Fruit fly (Drosophila melanogaster) whole organism, embryonic: ENCODE data around the gene I-2.
A peak's percentile ranks its signal among the peaks of the same experiment; 100 is the strongest.

Experiments
- Antp ChIP-seq: fragments of 200-800 bp; sonication (Bioruptor generic); optimal IDR thresholded peaks from 3 replicates; lab custom pipeline; 2016; ENCODE audit warnings: missing biosample characterization, missing genetic modification characterization
- Atf-2 ChIP-seq: fragments of 200-800 bp; sonication (Bioruptor generic); optimal IDR thresholded peaks from 2 replicates; lab custom pipeline; 2016; ENCODE audit warnings: missing biosample characterization, missing genetic modification characterization
- C15 ChIP-seq: fragments of 200-800 bp; sonication (Bioruptor generic); IDR thresholded peaks from 3 replicates; pipeline ENCODE4 v1.3.6; 2022; ENCODE audit warnings: missing biosample characterization, missing genetic modification characterization
- CG10366 ChIP-seq: fragments of 200-800 bp; sonication (Bioruptor generic); IDR thresholded peaks from 2 replicates; pipeline ENCODE4 v1.3.6; 2022; ENCODE audit warnings: missing biosample characterization, missing genetic modification characterization
- CG10431 ChIP-seq: fragments of 200-800 bp; sonication (Bioruptor generic); optimal IDR thresholded peaks from 3 replicates; lab custom pipeline; 2018; ENCODE audit warnings: missing biosample characterization, mild to moderate bottlenecking, missing genetic modification characterization
- CG10565 ChIP-seq: fragments of 200-800 bp; sonication (Bioruptor generic); optimal IDR thresholded peaks from 3 replicates; lab custom pipeline; 2016; ENCODE audit warnings: missing biosample characterization, mild to moderate bottlenecking, missing genetic modification characterization
- CG12299 ChIP-seq: fragments of 200-800 bp; sonication (Bioruptor generic); optimal IDR thresholded peaks from 2 replicates; lab custom pipeline; 2018; ENCODE audit warnings: missing biosample characterization, mild to moderate bottlenecking, missing genetic modification characterization
- CG17385 ChIP-seq: fragments of 200-800 bp; sonication (Bioruptor generic); optimal IDR thresholded peaks from 3 replicates; lab custom pipeline; 2018; ENCODE audit warnings: missing biosample characterization, mild to moderate bottlenecking, missing genetic modification characterization
- CG18764 ChIP-seq: fragments of 200-800 bp; sonication (Bioruptor generic); optimal IDR thresholded peaks from 3 replicates; lab custom pipeline; 2016; ENCODE audit warnings: missing biosample characterization, missing genetic modification characterization
- CG3065 ChIP-seq: fragments of 200-800 bp; sonication (Bioruptor generic); optimal IDR thresholded peaks from 2 replicates; lab custom pipeline; 2016; ENCODE audit warnings: missing biosample characterization, missing genetic modification characterization
- CG4854 ChIP-seq: fragments of 200-800 bp; sonication (Bioruptor generic); optimal IDR thresholded peaks from 2 replicates; lab custom pipeline; 2016; ENCODE audit warnings: missing biosample characterization, missing genetic modification characterization, inconsistent platforms
- CG6683 ChIP-seq: fragments of 200-800 bp; sonication (Bioruptor generic); optimal IDR thresholded peaks from 2 replicates; lab custom pipeline; 2017; ENCODE audit warnings: missing biosample characterization, mild to moderate bottlenecking, missing genetic modification characterization, missing genetic modification reagents
- CG6689 ChIP-seq: fragments of 200-800 bp; sonication (Bioruptor generic); IDR thresholded peaks from 2 replicates; pipeline ENCODE4 v1.3.6; 2022; ENCODE audit warnings: missing biosample characterization, missing genetic modification characterization
- CG7271 ChIP-seq: fragments of 200-800 bp; sonication (Bioruptor generic); optimal IDR thresholded peaks from 2 replicates; lab custom pipeline; 2018; ENCODE audit warnings: missing biosample characterization, mild to moderate bottlenecking, missing genetic modification characterization, moderate library complexity
- CG7556 ChIP-seq: fragments of 200-800 bp; sonication (Bioruptor generic); optimal IDR thresholded peaks from 2 replicates; lab custom pipeline; 2017; ENCODE audit warnings: missing biosample characterization, mild to moderate bottlenecking, missing genetic modification characterization
- CG9215 ChIP-seq: fragments of 200-800 bp; sonication (Bioruptor generic); IDR thresholded peaks from 2 replicates; pipeline ENCODE4 v1.3.6; 2022; ENCODE audit warnings: missing biosample characterization, missing genetic modification characterization
- CkIIα-i1 ChIP-seq: fragments of 200-800 bp; sonication (Bioruptor generic); IDR thresholded peaks from 2 replicates; pipeline ENCODE4 v1.3.6; 2022; ENCODE audit warnings: missing biosample characterization, missing genetic modification characterization
- Dad ChIP-seq: fragments of 200-800 bp; sonication (Bioruptor generic); optimal IDR thresholded peaks from 3 replicates; lab custom pipeline; 2016; ENCODE audit warnings: missing biosample characterization, missing genetic modification characterization
- Dref ChIP-seq: fragments of 200-800 bp; sonication (Bioruptor generic); IDR thresholded peaks from 2 replicates; pipeline ENCODE4 v1.3.6; 2022; ENCODE audit warnings: missing biosample characterization, missing genetic modification characterization
- Drgx ChIP-seq: fragments of 200-800 bp; sonication (Bioruptor generic); IDR thresholded peaks from 2 replicates; pipeline ENCODE4 v1.3.6; 2022; ENCODE audit warnings: missing biosample characterization, missing genetic modification characterization
- Eip74EF ChIP-seq, 2 experiments: fragments of 200-800 bp in 1 of 2; fragments of >200 bp in 1 of 2; sonication (Bioruptor generic) in 1 of 2; optimal IDR thresholded peaks; 2 replicates each; lab custom pipeline; 2017 to 2019; ENCODE audit warnings: missing biosample characterization in 2 of 2, missing genetic modification characterization in 2 of 2, mild to moderate bottlenecking in 1 of 2, moderate library complexity in 1 of 2
- Fer1 ChIP-seq: fragments of 200-800 bp; sonication (Bioruptor generic); optimal IDR thresholded peaks from 2 replicates; lab custom pipeline; 2017; ENCODE audit warnings: missing biosample characterization, mild to moderate bottlenecking, missing genetic modification characterization
- Fer3 ChIP-seq: fragments of 200-800 bp; sonication (Bioruptor generic); optimal IDR thresholded peaks from 2 replicates; lab custom pipeline; 2018; ENCODE audit warnings: missing biosample characterization, mild to moderate bottlenecking, missing genetic modification characterization, moderate library complexity
- H15 ChIP-seq: fragments of 200-800 bp; sonication (Bioruptor generic); IDR thresholded peaks from 3 replicates; pipeline ENCODE4 v1.3.6; 2022; ENCODE audit warnings: missing biosample characterization, missing genetic modification characterization
- HHEX ChIP-seq: fragments of 200-800 bp; sonication (Bioruptor generic); optimal IDR thresholded peaks from 3 replicates; lab custom pipeline; 2017; ENCODE audit warnings: missing biosample characterization, mild to moderate bottlenecking, missing genetic modification characterization, missing genetic modification reagents
- HLH3B ChIP-seq: fragments of 200-800 bp; sonication (Bioruptor generic); IDR thresholded peaks from 2 replicates; pipeline ENCODE4 v1.3.6; 2022; ENCODE audit warnings: missing biosample characterization, missing genetic modification characterization
- Hmr ChIP-seq: fragments of 200-800 bp; sonication (Bioruptor generic); optimal IDR thresholded peaks from 3 replicates; lab custom pipeline; 2017; ENCODE audit warnings: mild to moderate bottlenecking, missing biosample characterization, missing genetic modification reagents, missing genetic modification characterization
- MBD-R2 ChIP-seq: fragments of 200-800 bp; sonication (Bioruptor generic); IDR thresholded peaks from 2 replicates; pipeline ENCODE4 v1.3.6; 2022; ENCODE audit warnings: missing biosample characterization, missing genetic modification characterization
- Nf-YB ChIP-seq: fragments of 200-800 bp; sonication (Bioruptor generic); optimal IDR thresholded peaks from 3 replicates; lab custom pipeline; 2019; ENCODE audit warnings: missing biosample characterization, mild to moderate bottlenecking, missing genetic modification characterization, moderate library complexity
- Ptx1 ChIP-seq: fragments of 200-800 bp; sonication (Bioruptor generic); IDR thresholded peaks from 2 replicates; pipeline ENCODE4 v1.3.6; 2022; ENCODE audit warnings: missing biosample characterization, missing genetic modification characterization
- ab ChIP-seq: fragments of 200-800 bp; sonication (Bioruptor generic); optimal IDR thresholded peaks from 2 replicates; lab custom pipeline; 2016; ENCODE audit warnings: missing biosample characterization, missing genetic modification characterization
- ash1 ChIP-seq: fragments of 200-800 bp; sonication (Bioruptor generic); optimal IDR thresholded peaks from 2 replicates; lab custom pipeline; 2018; ENCODE audit warnings: missing biosample characterization, mild to moderate bottlenecking, missing genetic modification characterization
- ato ChIP-seq: fragments of 200-800 bp; sonication (Bioruptor generic); IDR thresholded peaks from 2 replicates; pipeline ENCODE4 v1.3.6; 2022; ENCODE audit warnings: missing biosample characterization, missing genetic modification characterization; ENCODE audit not compliant: partially characterized antibody
- bigmax ChIP-seq: fragments of 200-800 bp; sonication (Bioruptor generic); optimal IDR thresholded peaks from 2 replicates; lab custom pipeline; 2018; ENCODE audit warnings: missing biosample characterization, mild to moderate bottlenecking, missing genetic modification characterization
- cad ChIP-seq: fragments of >200 bp; optimal IDR thresholded peaks from 2 replicates; lab custom pipeline; 2017; ENCODE audit warnings: missing biosample characterization, missing genetic modification characterization
- dpn ChIP-seq, 2 experiments: fragments of 200-800 bp; sonication (Bioruptor generic); optimal IDR thresholded peaks; 3 replicates each; lab custom pipeline; 2016; ENCODE audit warnings: missing biosample characterization in 2 of 2, missing genetic modification characterization in 2 of 2
- exex ChIP-seq: fragments of 200-800 bp; sonication (Bioruptor generic); optimal IDR thresholded peaks from 4 replicates; lab custom pipeline; 2018; ENCODE audit warnings: missing biosample characterization, mild to moderate bottlenecking, missing genetic modification characterization, moderate library complexity
- gem ChIP-seq: fragments of 200-800 bp; sonication (Bioruptor generic); optimal IDR thresholded peaks from 2 replicates; lab custom pipeline; 2019; ENCODE audit warnings: missing biosample characterization, mild to moderate bottlenecking, missing genetic modification characterization, moderate library complexity
- ham ChIP-seq: fragments of 200-800 bp; sonication (Bioruptor generic); IDR thresholded peaks from 2 replicates; pipeline ENCODE4 v1.3.6; 2022; ENCODE audit warnings: missing biosample characterization, missing genetic modification characterization
- maf-S ChIP-seq: fragments of 200-800 bp; sonication (Bioruptor generic); optimal IDR thresholded peaks from 2 replicates; lab custom pipeline; 2016; ENCODE audit warnings: missing biosample characterization, missing genetic modification characterization
- nerfin-2 ChIP-seq: fragments of 200-800 bp; sonication (Bioruptor generic); IDR thresholded peaks from 2 replicates; pipeline ENCODE4 v1.3.6; 2022; ENCODE audit warnings: missing biosample characterization, missing genetic modification characterization; ENCODE audit not compliant: partially characterized antibody
- odd ChIP-seq: fragments of 200-800 bp; sonication (Bioruptor generic); optimal IDR thresholded peaks from 2 replicates; lab custom pipeline; 2017; ENCODE audit warnings: missing biosample characterization, mild to moderate bottlenecking, missing genetic modification characterization
- pfk ChIP-seq: fragments of 200-800 bp; sonication (Bioruptor generic); optimal IDR thresholded peaks from 2 replicates; lab custom pipeline; 2018; ENCODE audit warnings: missing biosample characterization, mild to moderate bottlenecking, missing genetic modification characterization, moderate library complexity
- pita ChIP-seq: fragments of 200-800 bp; sonication (Bioruptor generic); optimal IDR thresholded peaks from 2 replicates; lab custom pipeline; 2017; ENCODE audit warnings: missing biosample characterization, mild to moderate bottlenecking, missing genetic modification characterization
- salm ChIP-seq: fragments of 200-800 bp; sonication (Bioruptor generic); optimal IDR thresholded peaks from 2 replicates; lab custom pipeline; 2018; ENCODE audit warnings: missing biosample characterization, mild to moderate bottlenecking, missing genetic modification characterization
- sim ChIP-seq: fragments of 200-800 bp; sonication (Bioruptor generic); IDR thresholded peaks from 2 replicates; pipeline ENCODE4 v1.3.6; 2022; ENCODE audit warnings: missing biosample characterization, missing genetic modification characterization
- so ChIP-seq: fragments of 200-800 bp; sonication (Bioruptor generic); IDR thresholded peaks from 3 replicates; pipeline ENCODE4 v1.3.6; 2022; ENCODE audit warnings: missing biosample characterization, missing genetic modification characterization
- tio ChIP-seq: fragments of 200-800 bp; sonication (Bioruptor generic); optimal IDR thresholded peaks from 2 replicates; lab custom pipeline; 2017; ENCODE audit warnings: missing biosample characterization, missing genetic modification characterization, inconsistent platforms
- yki ChIP-seq: fragments of >200 bp; optimal IDR thresholded peaks from 3 replicates; lab custom pipeline; 2018

I-2 gene

dm6 chr3L:9855784-9856426 lies 19.3 kb upstream of the I-2 start (continued):
- TF ChIP-seq bigmax, result peak; percentile 59
- peak; percentile 47 for TF ChIP-seq exex (tag; lab: Kevin White, UChicago)
- TF ChIP-seq H15 (GFP tag; lab: Robert Waterston, UW), result peak; percentile 97
- TF ChIP-seq ato (GFP tag; lab: Robert Waterston, UW), result no peak
- TF ChIP-seq C15 (GFP tag; lab: Robert Waterston, UW), result peak; percentile 86; the same call in 2 of the 3 replicates
- peak; percentile 95 for TF ChIP-seq Fer3
- no peak for TF ChIP-seq pita (GFP tag; lab: Kevin White, UChicago)
- peak; percentile 98 for TF ChIP-seq sim (GFP tag; lab: Robert Waterston, UW)
- TF ChIP-seq Drgx (GFP tag; lab: Robert Waterston, UW), result peak; percentile 97
- peak; percentile 91 for TF ChIP-seq CG7271 (tag; lab: Kevin White, UChicago)
- TF ChIP-seq CG17385, result peak; percentile 90
- TF ChIP-seq Dref (GFP tag; lab: Robert Waterston, UW), result no peak
- TF ChIP-seq Atf-2 (GFP tag; lab: Kevin White, UChicago), result peak; percentile 97
- TF ChIP-seq CG9215 (GFP tag; lab: Robert Waterston, UW), result peak; percentile 88
- peak; percentile 58 for TF ChIP-seq yki (lab: Kevin White, UChicago)
- TF ChIP-seq CG12299 (tag; lab: Kevin White, UChicago), result peak; percentile 94
- peak; percentile 94 for TF ChIP-seq CG7556
- peak; percentile 97 for TF ChIP-seq so (GFP tag; lab: Robert Waterston, UW)
- peak; percentile 94 for TF ChIP-seq ab (GFP tag; lab: Kevin White, UChicago)
- peak; percentile 98 for TF ChIP-seq gem (tag; lab: Kevin White, UChicago)
- peak; percentile 96 for TF ChIP-seq tio
- peak; percentile 73 for TF ChIP-seq ash1 (GFP tag; lab: Kevin White, UChicago)
- TF ChIP-seq CG6683, result peak; percentile 87
- peak; percentile 45 for TF ChIP-seq pfk (GFP tag; lab: Kevin White, UChicago)
- peak; percentile 64; the same call in 1 of the 2 replicates for TF ChIP-seq MBD-R2 (GFP tag; lab: Robert Waterston, UW)
- TF ChIP-seq Hmr, result peak; percentile 88
- TF ChIP-seq HLH3B (GFP tag; lab: Robert Waterston, UW), result peak; percentile 95
- peak; percentile 95 for TF ChIP-seq salm (tag; lab: Kevin White, UChicago)
- peak; percentile 95 for TF ChIP-seq maf-S
- TF ChIP-seq ham (GFP tag; lab: Robert Waterston, UW), result peak; percentile 76
- peak; percentile 95 for TF ChIP-seq CG18764 (GFP tag; lab: Kevin White, UChicago)
- peak; percentile 97 for TF ChIP-seq Dad (GFP tag; lab: Kevin White, UChicago)
- peak; percentile 96 for TF ChIP-seq CG10565
- peak; percentile 97 for TF ChIP-seq Ptx1
- TF ChIP-seq Antp, result peak; percentile 98
- TF ChIP-seq CkIIα-i1, result peak; percentile 51; the same call in 1 of the 2 replicates
- TF ChIP-seq CG10366 (GFP tag; lab: Robert Waterston, UW), result peak; percentile 96
- TF ChIP-seq odd, result peak; percentile 89
- peak; percentile 94 for TF ChIP-seq Fer1 (GFP tag; lab: Kevin White, UChicago)
- peak; percentile 90 for TF ChIP-seq CG10431
- peak; percentile 98 for TF ChIP-seq CG6689 (GFP tag; lab: Robert Waterston, UW)
- no peak for TF ChIP-seq cad
- peak; percentile 94 for TF ChIP-seq CG4854 (GFP tag; lab: Kevin White, UChicago)
- TF ChIP-seq CG3065 (GFP tag; lab: Kevin White, UChicago), result peak; percentile 92
- peak in 1 of 2 experiments; percentile 96 for TF ChIP-seq Eip74EF (GFP tag; optimal IDR thresholded peaks at IDR 0.05; lab: Kevin White, UChicago)
- TF ChIP-seq nerfin-2 (GFP tag; lab: Robert Waterston, UW), result no peak
- peak; percentile 96 for TF ChIP-seq dpn (GFP tag; optimal IDR thresholded peaks at IDR 0.05; lab: Kevin White, UChicago)
- peak; percentile 97 for TF ChIP-seq HHEX (GFP tag; lab: Kevin White, UChicago)
- TF ChIP-seq Nf-YB (GFP tag; lab: Kevin White, UChicago), result peak; percentile 85
